Worm (Caenorhabditis elegans) whole organism, L1 larva: Measurements from ENCODE around the gene F21D5.5.

Source experiments
- fkh-10 ChIP-seq: sonication (generic microtip); optimal IDR thresholded peaks from 2 replicates; lab custom pipeline; 2017; ENCODE audit warnings: missing biosample characterization, missing genetic modification reagents, missing genetic modification characterization
- unc-130 ChIP-seq: fragments of 150-350 bp; optimal IDR thresholded peaks from 2 replicates; lab custom pipeline; 2017; ENCODE audit warnings: missing biosample characterization, missing genetic modification characterization, inconsistent platforms

DNA sequence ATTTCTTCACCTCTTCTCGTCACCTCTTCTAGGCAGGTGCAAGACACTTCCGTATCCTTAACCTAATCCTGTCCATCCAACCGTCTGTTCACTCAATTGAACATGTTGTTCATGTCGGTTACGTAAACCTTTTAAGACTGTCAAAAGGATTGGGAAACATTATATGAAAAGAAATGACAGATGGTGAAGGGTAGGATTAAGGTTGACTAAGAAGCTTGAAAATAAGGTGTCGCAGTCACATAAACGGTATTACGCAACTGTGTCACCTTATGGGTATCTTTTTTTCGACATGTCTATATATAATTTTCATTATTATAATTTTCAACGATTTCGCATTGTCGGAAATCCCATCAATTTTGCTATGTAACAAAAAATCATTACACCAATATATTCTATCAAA is 16.4 kb downstream of the F21D5.5 start:
- no peak for TF ChIP-seq unc-130 (tag; lab: Kevin White, UChicago)
- no peak for TF ChIP-seq fkh-10 (GFP tag; lab: Kevin White, UChicago)
